Fruit fly (Drosophila melanogaster) whole organism, embryonic: ENCODE results near the gene CG7272.

Experiments used
- Awh ChIP-seq: fragments of 200-800 bp; sonication (Bioruptor generic); IDR thresholded peaks from 2 replicates; pipeline ENCODE4, ENCODE4 v1.3.6; 2022; ENCODE audit warnings: missing biosample characterization, missing genetic modification characterization
- BEAF-32 ChIP-seq: fragments of 200-800 bp; sonication (Bioruptor generic); optimal IDR thresholded peaks from 3 replicates; lab custom pipeline; 2017; ENCODE audit warnings: missing biosample characterization, missing genetic modification characterization, mild to moderate bottlenecking, moderate library complexity, missing genetic modification reagents
- Blimp-1 ChIP-seq: fragments of 200-800 bp; sonication (Bioruptor generic); optimal IDR thresholded peaks from 3 replicates; lab custom pipeline; 2018; ENCODE audit warnings: missing biosample characterization, missing genetic modification characterization, mild to moderate bottlenecking, moderate library complexity, missing genetic modification reagents
- CG10147 ChIP-seq: fragments of 200-800 bp; sonication (Bioruptor generic); optimal IDR thresholded peaks from 2 replicates; lab custom pipeline; 2019; ENCODE audit warnings: missing biosample characterization, mild to moderate bottlenecking, missing genetic modification characterization, moderate library complexity
- CG11247 ChIP-seq: fragments of 200-800 bp; sonication (Bioruptor generic); IDR thresholded peaks from 2 replicates; pipeline ENCODE4 v1.3.6; 2022; ENCODE audit warnings: missing biosample characterization, missing genetic modification characterization
- CG11504 ChIP-seq: fragments of 200-800 bp; sonication (Bioruptor generic); optimal IDR thresholded peaks from 3 replicates; lab custom pipeline; 2019; ENCODE audit warnings: missing biosample characterization, mild to moderate bottlenecking, missing genetic modification characterization, moderate library complexity
- CG12659 ChIP-seq: fragments of 200-800 bp; sonication (Bioruptor generic); optimal IDR thresholded peaks from 3 replicates; lab custom pipeline; 2017; ENCODE audit warnings: mild to moderate bottlenecking, missing biosample characterization, missing genetic modification reagents, missing genetic modification characterization
- CG14667 ChIP-seq: fragments of 200-800 bp; sonication (Bioruptor generic); IDR thresholded peaks from 2 replicates; pipeline ENCODE4 v1.3.6; 2022; ENCODE audit warnings: missing biosample characterization, missing genetic modification characterization
- CG1647 ChIP-seq: fragments of 200-800 bp; sonication (Bioruptor generic); optimal IDR thresholded peaks from 3 replicates; lab custom pipeline; 2016; ENCODE audit warnings: missing biosample characterization, missing genetic modification characterization
- CG17568 ChIP-seq: fragments of 200-800 bp; sonication (Bioruptor generic); optimal IDR thresholded peaks from 2 replicates; lab custom pipeline; 2018; ENCODE audit warnings: missing biosample characterization, mild to moderate bottlenecking, missing genetic modification characterization, moderate library complexity
- CG17829 ChIP-seq: fragments of 200-800 bp; optimal IDR thresholded peaks from 2 replicates; lab custom pipeline; 2019; ENCODE audit warnings: missing biosample characterization, mild to moderate bottlenecking, missing genetic modification characterization, moderate library complexity
- CG18599 ChIP-seq: fragments of 200-800 bp; sonication (Bioruptor generic); optimal IDR thresholded peaks from 3 replicates; lab custom pipeline; 2017; ENCODE audit warnings: missing biosample characterization, missing genetic modification characterization, mild to moderate bottlenecking, moderate library complexity, missing genetic modification reagents
- CG18619 ChIP-seq: fragments of 200-800 bp; sonication (Bioruptor generic); optimal IDR thresholded peaks from 3 replicates; lab custom pipeline; 2017; ENCODE audit warnings: missing biosample characterization, mild to moderate bottlenecking, missing genetic modification characterization
- CG2120 ChIP-seq: fragments of 200-800 bp; sonication (Bioruptor generic); optimal IDR thresholded peaks from 3 replicates; lab custom pipeline; 2016; ENCODE audit warnings: missing biosample characterization, missing genetic modification characterization
- CG2678 ChIP-seq: fragments of 200-800 bp; sonication (Bioruptor generic); optimal IDR thresholded peaks from 3 replicates; lab custom pipeline; 2019; ENCODE audit warnings: missing biosample characterization, mild to moderate bottlenecking, missing genetic modification characterization, moderate library complexity
- CG2875 ChIP-seq: fragments of 200-800 bp; sonication (Bioruptor generic); optimal IDR thresholded peaks from 2 replicates; lab custom pipeline; 2017; ENCODE audit warnings: missing biosample characterization, mild to moderate bottlenecking, missing genetic modification characterization, missing genetic modification reagents
- CG31441 ChIP-seq: fragments of 200-800 bp; sonication (Bioruptor generic); IDR thresholded peaks from 2 replicates; pipeline ENCODE4 v1.3.6; 2022; ENCODE audit warnings: missing biosample characterization, missing genetic modification characterization
- CG34224 ChIP-seq: fragments of 200-800 bp; sonication (Bioruptor generic); IDR thresholded peaks from 3 replicates; pipeline ENCODE4 v1.3.6; 2022; ENCODE audit warnings: missing biosample characterization, missing genetic modification characterization; ENCODE audit not compliant: partially characterized antibody
- CG4360 ChIP-seq: fragments of 200-800 bp; sonication (Bioruptor generic); IDR thresholded peaks from 2 replicates; pipeline ENCODE4 v1.3.6; 2022; ENCODE audit warnings: missing biosample characterization, missing genetic modification characterization
- CG4707 ChIP-seq: fragments of 200-800 bp; sonication (Bioruptor generic); optimal IDR thresholded peaks from 2 replicates; lab custom pipeline; 2018; ENCODE audit warnings: missing biosample characterization, mild to moderate bottlenecking, missing genetic modification characterization, moderate library complexity
- CG6683 ChIP-seq: fragments of 200-800 bp; sonication (Bioruptor generic); optimal IDR thresholded peaks from 2 replicates; lab custom pipeline; 2017; ENCODE audit warnings: missing biosample characterization, mild to moderate bottlenecking, missing genetic modification characterization, missing genetic modification reagents
- CG7928 ChIP-seq: fragments of 200-800 bp; sonication (Bioruptor generic); optimal IDR thresholded peaks from 2 replicates; lab custom pipeline; 2017; ENCODE audit warnings: missing biosample characterization, mild to moderate bottlenecking, missing genetic modification characterization
- CHES-1-like ChIP-seq: fragments of 200-800 bp; sonication (Bioruptor generic); optimal IDR thresholded peaks from 2 replicates; lab custom pipeline; 2016; ENCODE audit warnings: missing biosample characterization, missing genetic modification characterization
- Doc2 ChIP-seq: fragments of 200-800 bp; sonication (Bioruptor generic); IDR thresholded peaks from 2 replicates; pipeline ENCODE4 v1.3.6; 2022; ENCODE audit warnings: missing biosample characterization, missing genetic modification characterization
- Ets97D ChIP-seq: fragments of 200-800 bp; sonication (Bioruptor generic); optimal IDR thresholded peaks from 3 replicates; lab custom pipeline; 2016; ENCODE audit warnings: missing biosample characterization, missing genetic modification characterization
- HLHmδ ChIP-seq: fragments of 200-800 bp; sonication (Bioruptor generic); optimal IDR thresholded peaks from 2 replicates; lab custom pipeline; 2018; ENCODE audit warnings: missing biosample characterization, mild to moderate bottlenecking, missing genetic modification characterization, moderate library complexity
- Hmx ChIP-seq: fragments of 200-800 bp; sonication (Bioruptor generic); optimal IDR thresholded peaks from 2 replicates; lab custom pipeline; 2016; ENCODE audit warnings: missing biosample characterization, missing genetic modification characterization
- Hr3 ChIP-seq: fragments of 200-800 bp; sonication (Bioruptor generic); optimal IDR thresholded peaks from 3 replicates; lab custom pipeline; 2016; ENCODE audit warnings: missing biosample characterization, missing genetic modification characterization
- Lhr ChIP-seq: fragments of 200-800 bp; sonication (Bioruptor generic); optimal IDR thresholded peaks from 3 replicates; lab custom pipeline; 2017; ENCODE audit warnings: mild to moderate bottlenecking, missing biosample characterization, missing genetic modification reagents, missing genetic modification characterization
- Lim3 ChIP-seq: fragments of 200-800 bp; sonication (Bioruptor generic); IDR thresholded peaks from 2 replicates; pipeline ENCODE4 v1.3.6; 2022; ENCODE audit warnings: missing biosample characterization, missing genetic modification characterization
- Meics ChIP-seq: fragments of 200-800 bp; sonication (Bioruptor generic); optimal IDR thresholded peaks from 2 replicates; lab custom pipeline; 2017; ENCODE audit warnings: missing biosample characterization, mild to moderate bottlenecking, missing genetic modification characterization
- Nf-YB ChIP-seq: fragments of 200-800 bp; sonication (Bioruptor generic); optimal IDR thresholded peaks from 3 replicates; lab custom pipeline; 2019; ENCODE audit warnings: missing biosample characterization, mild to moderate bottlenecking, missing genetic modification characterization, moderate library complexity
- Opbp ChIP-seq: fragments of 200-800 bp; sonication (Bioruptor generic); IDR thresholded peaks from 3 replicates; pipeline ENCODE4 v1.3.6; 2022; ENCODE audit warnings: missing biosample characterization, missing genetic modification characterization; ENCODE audit not compliant: partially characterized antibody
- Rx ChIP-seq: fragments of 200-800 bp; sonication (Bioruptor generic); IDR thresholded peaks from 2 replicates; pipeline ENCODE4 v1.3.6; 2022; ENCODE audit warnings: missing biosample characterization, missing genetic modification characterization
- Sin3A ChIP-seq: fragments of >200 bp; optimal IDR thresholded peaks from 2 replicates; lab custom pipeline; 2018
- Vsx1 ChIP-seq: fragments of 200-800 bp; sonication (Bioruptor generic); optimal IDR thresholded peaks from 2 replicates; lab custom pipeline; 2017; ENCODE audit warnings: missing biosample characterization, mild to moderate bottlenecking, missing genetic modification characterization, missing genetic modification reagents
- ato ChIP-seq: fragments of 200-800 bp; sonication (Bioruptor generic); IDR thresholded peaks from 2 replicates; pipeline ENCODE4 v1.3.6; 2022; ENCODE audit warnings: missing biosample characterization, missing genetic modification characterization; ENCODE audit not compliant: partially characterized antibody
- cwo ChIP-seq: fragments of 200-800 bp; sonication (Bioruptor generic); optimal IDR thresholded peaks from 3 replicates; lab custom pipeline; 2017; ENCODE audit warnings: missing biosample characterization, missing genetic modification characterization, mild to moderate bottlenecking, moderate library complexity, missing genetic modification reagents
- dysf ChIP-seq: fragments of 200-800 bp; sonication (Bioruptor generic); IDR thresholded peaks from 3 replicates; pipeline ENCODE4 v1.3.6; 2022; ENCODE audit warnings: missing biosample characterization, missing genetic modification characterization
- gce ChIP-seq: fragments of 200-800 bp; sonication (Bioruptor generic); IDR thresholded peaks from 3 replicates; pipeline ENCODE4 v1.3.6; 2022; ENCODE audit warnings: missing biosample characterization, missing genetic modification characterization
- ken ChIP-seq: fragments of 200-800 bp; sonication (Bioruptor generic); IDR thresholded peaks from 3 replicates; pipeline ENCODE4 v1.3.6; 2022; ENCODE audit warnings: missing biosample characterization, missing genetic modification characterization
- klu ChIP-seq: fragments of 200-800 bp; sonication (Bioruptor generic); IDR thresholded peaks from 2 replicates; pipeline ENCODE4 v1.3.6; 2022; ENCODE audit warnings: missing biosample characterization, missing genetic modification characterization
- lab ChIP-seq: fragments of 200-800 bp; sonication (Bioruptor generic); optimal IDR thresholded peaks from 3 replicates; lab custom pipeline; 2017; ENCODE audit warnings: missing biosample characterization, missing genetic modification characterization, mild to moderate bottlenecking, moderate library complexity, missing genetic modification reagents
- pros ChIP-seq: fragments of 200-800 bp; sonication (Bioruptor generic); optimal IDR thresholded peaks from 3 replicates; lab custom pipeline; 2019; ENCODE audit warnings: missing biosample characterization, mild to moderate bottlenecking, missing genetic modification characterization, moderate library complexity
- rib ChIP-seq: fragments of 200-800 bp; sonication (Bioruptor generic); IDR thresholded peaks from 2 replicates; pipeline ENCODE4 v1.3.6; 2022; ENCODE audit warnings: missing biosample characterization, missing genetic modification characterization
- stwl ChIP-seq: fragments of 200-800 bp; sonication (Bioruptor generic); optimal IDR thresholded peaks from 3 replicates; lab custom pipeline; 2018; ENCODE audit warnings: missing biosample characterization, mild to moderate bottlenecking, missing genetic modification characterization, moderate library complexity
- tio ChIP-seq: fragments of 200-800 bp; sonication (Bioruptor generic); optimal IDR thresholded peaks from 2 replicates; lab custom pipeline; 2017; ENCODE audit warnings: missing biosample characterization, missing genetic modification characterization, inconsistent platforms
- tll ChIP-seq, 2 experiments: fragments of 200-800 bp in 1 of 2; fragments of >200 bp in 1 of 2; sonication (Bioruptor generic) in 1 of 2; optimal IDR thresholded peaks; 2 replicates each; lab custom pipeline; 2017 to 2019; ENCODE audit warnings: missing biosample characterization in 2 of 2, missing genetic modification characterization in 2 of 2, mild to moderate bottlenecking in 1 of 2, moderate library complexity in 1 of 2
- twi ChIP-seq: fragments of 200-800 bp; optimal IDR thresholded peaks from 2 replicates; lab custom pipeline; 2019; ENCODE audit warnings: missing biosample characterization, mild to moderate bottlenecking, missing genetic modification characterization, moderate library complexity
- tx ChIP-seq: fragments of 200-800 bp; sonication (Bioruptor generic); optimal IDR thresholded peaks from 2 replicates; lab custom pipeline; 2016; ENCODE audit warnings: missing biosample characterization, missing genetic modification characterization

CG7272 gene

dm6 chr3L:15523806-15524346 is 23.1 kb downstream of the CG7272 start, which contains the start of gene CG7945 (continued):
- TF ChIP-seq gce (no peak), Lim3 (GFP tag; lab: Robert Waterston, UW) (no peak), twi (tag; lab: Kevin White, UChicago) (no peak), ato (GFP tag; lab: Robert Waterston, UW) (peak; percentile 51; the same call in 1 of the 2 replicates), CHES-1-like (GFP tag; lab: Kevin White, UChicago) (no peak), stwl (peak; percentile 87), CG14667 (GFP tag; lab: Robert Waterston, UW) (no peak), Sin3A (lab: Kevin White, UChicago) (no peak), BEAF-32 (GFP tag; lab: Kevin White, UChicago) (peak; percentile 65), CG2120 (GFP tag; lab: Kevin White, UChicago) (no peak), CG18619 (GFP tag; lab: Kevin White, UChicago) (no peak), Meics (GFP tag; lab: Kevin White, UChicago) (no peak), Hr3 (GFP tag; lab: Kevin White, UChicago) (no peak), tx (GFP tag; lab: Kevin White, UChicago) (no peak), CG1647 (no peak), Nf-YB (no peak), Opbp (GFP tag; lab: Robert Waterston, UW) (peak; percentile 71; the same call in 2 of the 3 replicates), CG6683 (GFP tag; lab: Kevin White, UChicago) (no peak), cwo (GFP tag; lab: Kevin White, UChicago) (no peak), CG17568 (GFP tag; lab: Kevin White, UChicago) (peak; percentile 17), Hmx (no peak), CG31441 (GFP tag; lab: Robert Waterston, UW) (no peak), ken (no peak), CG4707 (GFP tag; lab: Kevin White, UChicago) (no peak), tio (GFP tag; lab: Kevin White, UChicago) (no peak), CG12659 (GFP tag; lab: Kevin White, UChicago) (peak; percentile 68), CG4360 (no peak), Awh (GFP tag; lab: Robert Waterston, UW) (no peak), CG18599 (GFP tag; lab: Kevin White, UChicago) (no peak), CG10147 (peak; percentile 19), rib (GFP tag; lab: Robert Waterston, UW) (no peak), CG11247 (GFP tag; lab: Robert Waterston, UW) (no peak), Ets97D (GFP tag; lab: Kevin White, UChicago) (peak; percentile 37), CG7928 (GFP tag; lab: Kevin White, UChicago) (no peak), HLHmδ (GFP tag; lab: Kevin White, UChicago) (no peak), CG17829 (tag; lab: Kevin White, UChicago) (peak; percentile 43), Rx (no peak), CG2678 (tag; lab: Kevin White, UChicago) (no peak), lab (GFP tag; lab: Kevin White, UChicago) (no peak), Vsx1 (GFP tag; lab: Kevin White, UChicago) (no peak), pros (no peak), Lhr (GFP tag; lab: Kevin White, UChicago) (peak; percentile 34), dysf (no peak), tll (GFP tag; optimal IDR thresholded peaks at IDR 0.05; lab: Kevin White, UChicago) (peak in 1 of 2 experiments; percentile 12), Doc2 (GFP tag; lab: Robert Waterston, UW) (no peak), CG2875 (GFP tag; lab: Kevin White, UChicago) (no peak), Blimp-1 (GFP tag; lab: Kevin White, UChicago) (no peak), klu (GFP tag; lab: Robert Waterston, UW) (no peak), CG34224 (GFP tag; lab: Robert Waterston, UW) (peak; percentile 72), CG11504 (tag; lab: Kevin White, UChicago) (no peak)
